Worm (Caenorhabditis elegans) whole organism, mixed stage, embryonic: ENCODE data around the gene T07F10.3.

Source experiments
- M03D4.4 ChIP-seq: sonication (generic microtip); optimal IDR thresholded peaks from 2 replicates; lab custom pipeline; 2017; ENCODE audit warnings: mild to moderate bottlenecking, missing genetic modification characterization, missing compliant biosample characterization
- ceh-39 ChIP-seq: fragments of 150-350 bp; optimal IDR thresholded peaks from 2 replicates; lab custom pipeline; 2014; ENCODE audit warnings: missing biosample characterization, missing genetic modification characterization
- ceh-83 ChIP-seq: fragments of 200-800 bp; sonication (Bioruptor generic); optimal IDR thresholded peaks from 2 replicates; lab custom pipeline; 2018; ENCODE audit warnings: mild to moderate bottlenecking, missing genetic modification characterization, missing compliant biosample characterization
- ces-1 ChIP-seq: fragments of 150-350 bp; optimal IDR thresholded peaks from 2 replicates; lab custom pipeline; 2014; ENCODE audit warnings: missing biosample characterization, missing genetic modification reagents, missing genetic modification characterization
- cnd-1 ChIP-seq: fragments of 200-800 bp; sonication (Bioruptor generic); optimal IDR thresholded peaks from 2 replicates; lab custom pipeline; 2018; ENCODE audit warnings: mild to moderate bottlenecking, missing genetic modification characterization, missing compliant biosample characterization
- drap-1 ChIP-seq: fragments of 200-800 bp; sonication (Bioruptor generic); optimal IDR thresholded peaks from 3 replicates; lab custom pipeline; 2018; ENCODE audit warnings: mild to moderate bottlenecking, missing genetic modification characterization, missing compliant biosample characterization
- elt-1 ChIP-seq: sonication (generic microtip); optimal IDR thresholded peaks from 2 replicates; lab custom pipeline; 2017; ENCODE audit warnings: missing genetic modification characterization, mild to moderate bottlenecking, missing compliant biosample characterization, antibody characterized with exemption, moderate library complexity, borderline replicate concordance; ENCODE audit not compliant: insufficient read depth
- ham-2 ChIP-seq: fragments of 200-800 bp; sonication (Bioruptor generic); optimal IDR thresholded peaks from 2 replicates; lab custom pipeline; 2018; ENCODE audit warnings: mild to moderate bottlenecking, missing genetic modification characterization, missing compliant biosample characterization
- hlh-1 ChIP-seq: fragments of 150-350 bp; optimal IDR thresholded peaks from 2 replicates; lab custom pipeline; 2014; ENCODE audit warnings: missing biosample characterization, missing genetic modification reagents, missing genetic modification characterization
- lin-32 ChIP-seq: fragments of 200-800 bp; sonication (Bioruptor generic); optimal IDR thresholded peaks from 2 replicates; lab custom pipeline; 2018; ENCODE audit warnings: mild to moderate bottlenecking, missing genetic modification characterization, missing compliant biosample characterization
- nhr-12 ChIP-seq: fragments of 150-350 bp; optimal IDR thresholded peaks from 2 replicates; lab custom pipeline; 2014; ENCODE audit warnings: missing biosample characterization, missing genetic modification characterization
- nhr-2 ChIP-seq: fragments of 150-350 bp; optimal IDR thresholded peaks from 2 replicates; lab custom pipeline; 2014; ENCODE audit warnings: missing biosample characterization, missing genetic modification characterization
- nhr-237 ChIP-seq: fragments of 150-350 bp; optimal IDR thresholded peaks from 2 replicates; lab custom pipeline; 2014; ENCODE audit warnings: missing biosample characterization, missing genetic modification characterization
- nhr-28 ChIP-seq: fragments of 150-350 bp; optimal IDR thresholded peaks from 2 replicates; lab custom pipeline; 2014; ENCODE audit warnings: missing biosample characterization, missing genetic modification characterization
- sptf-1 ChIP-seq: sonication (generic microtip); optimal IDR thresholded peaks from 2 replicates; lab custom pipeline; 2017; ENCODE audit warnings: mild to moderate bottlenecking, missing genetic modification characterization, moderate library complexity, missing compliant biosample characterization
- tbx-8 ChIP-seq: fragments of 200-800 bp; sonication (Bioruptor generic); optimal IDR thresholded peaks from 2 replicates; lab custom pipeline; 2018; ENCODE audit warnings: mild to moderate bottlenecking, missing genetic modification characterization, moderate library complexity, missing compliant biosample characterization
- unc-120 ChIP-seq: sonication (generic microtip); optimal IDR thresholded peaks from 2 replicates; lab custom pipeline; 2017; ENCODE audit warnings: missing genetic modification characterization, missing compliant biosample characterization; ENCODE audit not compliant: poor library complexity, severe bottlenecking
- unc-39 ChIP-seq: fragments of 150-350 bp; optimal IDR thresholded peaks from 2 replicates; lab custom pipeline; 2014; ENCODE audit warnings: missing biosample characterization, missing genetic modification characterization
- unc-62 ChIP-seq: fragments of 150-350 bp; optimal IDR thresholded peaks from 2 replicates; lab custom pipeline; 2014; ENCODE audit warnings: missing biosample characterization, missing genetic modification reagents, missing genetic modification characterization
- zip-8 ChIP-seq: fragments of 150-350 bp; optimal IDR thresholded peaks from 2 replicates; lab custom pipeline; 2014; ENCODE audit warnings: missing biosample characterization, missing genetic modification characterization
- ztf-11 ChIP-seq: fragments of 150-350 bp; optimal IDR thresholded peaks from 2 replicates; lab custom pipeline; 2014; ENCODE audit warnings: missing biosample characterization, missing genetic modification characterization

Gene T07F10.3

ce11 chrV:12824777-12825176, 45.1 kb downstream of the T07F10.3 start, which contains the start of gene ugt-16:
TSS of gene ugt-16 (plus strand) at chrV:12825024.
- TF ChIP-seq sptf-1 (tag; lab: Kevin White, UChicago) (no peak), nhr-2 (tag; lab: Kevin White, UChicago) (no peak), tbx-8 (GFP tag; lab: Kevin White, UChicago) (no peak), zip-8 (tag; lab: Kevin White, UChicago) (no peak), unc-62 (GFP tag; lab: Kevin White, UChicago) (no peak), unc-39 (no peak), drap-1 (GFP tag; lab: Kevin White, UChicago) (no peak), M03D4.4 (no peak)

ce11 chrV:12822065-12822464, 47.8 kb downstream of the T07F10.3 start:
- TF ChIP-seq nhr-12 (tag; lab: Kevin White, UChicago) (no peak), unc-39 (no peak)

- no peak for TF ChIP-seq tbx-8 (GFP tag; lab: Kevin White, UChicago)
- TF ChIP-seq nhr-237 (tag; lab: Kevin White, UChicago): no peak
- no peak for TF ChIP-seq hlh-1 (tag; lab: Kevin White, UChicago)
- TF ChIP-seq ham-2 (GFP tag; lab: Kevin White, UChicago): no peak
- TF ChIP-seq cnd-1 (tag; lab: Kevin White, UChicago): no peak
- TF ChIP-seq M03D4.4: no peak
- TF ChIP-seq ceh-83: no peak
- no peak for TF ChIP-seq nhr-28
- TF ChIP-seq drap-1 (GFP tag; lab: Kevin White, UChicago): no peak
- TF ChIP-seq zip-8 (tag; lab: Kevin White, UChicago): no peak
- no peak for TF ChIP-seq lin-32
- TF ChIP-seq sptf-1 (tag; lab: Kevin White, UChicago): no peak
- TF ChIP-seq unc-120: no peak
- TF ChIP-seq ztf-11 (tag; lab: Kevin White, UChicago): no peak
Measured at ce11 chrV:12819792-12820453, 49.9 kb downstream of the T07F10.3 start, which contains the start of the genes ZC443.4 and ugt-18. TSS of gene ZC443.4 (minus strand) at chrV:12819886. TSS of gene ugt-18 (plus strand) at chrV:12820260.

- TF ChIP-seq ham-2 (GFP tag; lab: Kevin White, UChicago) (peak; percentile 20), lin-32 (no peak), elt-1 (tag; lab: Kevin White, UChicago) (no peak)
Measured at ce11 chrV:12819155-12819554, 50.7 kb downstream of the T07F10.3 start.

ce11 chrV:12818486-12818885, 51.4 kb downstream of the T07F10.3 start:
- TF ChIP-seq ces-1 (GFP tag; lab: Kevin White, UChicago) (peak; percentile 96), ceh-39 (tag; lab: Kevin White, UChicago) (no peak)
